Worm (Caenorhabditis elegans) whole organism, midembryonic: Measurements from ENCODE around the gene srx-32.

Source experiments
- T22C8.4 ChIP-seq: fragments of 200-800 bp; sonication (Bioruptor generic); IDR thresholded peaks from 2 replicates; pipeline ENCODE4 v1.3.6; 2022; ENCODE audit warnings: missing genetic modification characterization, missing compliant biosample characterization
- cog-1 ChIP-seq: sonication (generic microtip); optimal IDR thresholded peaks from 2 replicates; lab custom pipeline; 2016; ENCODE audit warnings: missing genetic modification characterization, missing compliant biosample characterization
- flt-1 ChIP-seq: fragments of 200-800 bp; sonication (Bioruptor generic); IDR thresholded peaks from 2 replicates; pipeline ENCODE4 v1.3.6; 2022; ENCODE audit warnings: missing genetic modification characterization, missing compliant biosample characterization
- klf-2 ChIP-seq: fragments of 200-800 bp; sonication (Bioruptor generic); conservative IDR thresholded peaks from 2 replicates; pipeline ENCODE4 v1.3.6; 2022; ENCODE audit warnings: missing genetic modification reagents, missing genetic modification characterization, missing compliant biosample characterization
- med-1 ChIP-seq: sonication (generic microtip); optimal IDR thresholded peaks from 2 replicates; lab custom pipeline; 2017; ENCODE audit warnings: missing genetic modification characterization, mild to moderate bottlenecking, missing compliant biosample characterization, antibody characterized with exemption, missing genetic modification reagents; ENCODE audit not compliant: insufficient read depth
- ref-1 ChIP-seq: fragments of 200-800 bp; sonication (Bioruptor generic); conservative IDR thresholded peaks from 2 replicates; pipeline ENCODE4 v1.3.6; 2022; ENCODE audit warnings: missing genetic modification reagents, missing genetic modification characterization, missing compliant biosample characterization
- tab-1 ChIP-seq: fragments of 200-800 bp; sonication (Bioruptor generic); IDR thresholded peaks from 2 replicates; pipeline ENCODE4 v1.3.6; 2022; ENCODE audit warnings: missing genetic modification characterization, missing compliant biosample characterization
- ztf-23 ChIP-seq: fragments of 200-800 bp; sonication (Bioruptor generic); IDR thresholded peaks from 2 replicates; pipeline ENCODE4 v1.3.6; 2022; ENCODE audit warnings: missing genetic modification reagents, missing genetic modification characterization, missing compliant biosample characterization
- ztf-29 ChIP-seq: fragments of 200-800 bp; sonication (Bioruptor generic); IDR thresholded peaks from 2 replicates; pipeline ENCODE4 v1.3.6; 2022; ENCODE audit warnings: missing genetic modification reagents, missing genetic modification characterization, missing compliant biosample characterization

DNA sequence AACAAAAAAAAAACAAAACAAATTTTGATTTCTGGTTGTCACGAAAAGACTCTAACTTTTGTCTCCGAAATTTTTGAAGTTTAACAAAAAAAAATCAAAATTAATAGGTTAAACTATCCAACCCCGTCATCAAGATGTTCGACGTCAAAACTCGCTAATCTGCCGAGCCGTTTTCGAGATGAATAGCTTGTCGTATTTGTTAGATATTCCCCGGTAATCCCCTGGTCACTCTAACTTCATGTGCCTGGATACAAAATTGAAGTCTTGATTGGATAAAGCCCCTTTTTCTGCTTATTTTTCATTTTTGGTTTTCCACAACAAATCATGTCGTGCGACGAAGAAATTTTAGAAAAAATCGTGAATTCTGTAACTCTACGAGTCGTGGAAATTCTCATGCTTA, 38.1 kb downstream of the srx-32 start, which contains the start of gene srab-16:
- TF ChIP-seq med-1 (GFP tag; lab: Kevin White, UChicago) (no peak), ztf-29 (GFP tag; lab: Robert Waterston, UW) (no peak), T22C8.4 (no peak), ref-1 (no peak), flt-1 (GFP tag; lab: Robert Waterston, UW) (no peak), ztf-23 (no peak), cog-1 (tag; lab: Kevin White, UChicago) (no peak), klf-2 (no peak), tab-1 (GFP tag; lab: Robert Waterston, UW) (no peak)
